Worm (Caenorhabditis elegans) whole organism, young adult: ENCODE data around the gene let-653.

Source experiments
- F55B11.4 ChIP-seq: sonication (generic microtip); optimal IDR thresholded peaks from 2 replicates; lab custom pipeline; 2016; ENCODE audit warnings: missing compliant biosample characterization, missing genetic modification characterization, borderline replicate concordance; ENCODE audit not compliant: insufficient read depth
- efl-1 ChIP-seq: fragments of 150-350 bp; optimal IDR thresholded peaks from 2 replicates; lab custom pipeline; 2014; ENCODE audit warnings: missing biosample characterization, missing genetic modification reagents, missing genetic modification characterization
- hmg-20 ChIP-seq: fragments of 200-800 bp; sonication (Bioruptor generic); IDR thresholded peaks from 2 replicates; pipeline ENCODE4 v1.3.6; 2022; ENCODE audit warnings: missing genetic modification reagents, missing genetic modification characterization, missing compliant biosample characterization
- pha-4 ChIP-seq: fragments of 150-350 bp; sonication (generic microtip); optimal IDR thresholded peaks from 2 replicates; lab custom pipeline; 2014; ENCODE audit warnings: missing biosample characterization, missing genetic modification reagents, missing genetic modification characterization

- no peak for TF ChIP-seq F55B11.4
- TF ChIP-seq hmg-20 (GFP tag; lab: Robert Waterston, UW): no peak
- no peak for TF ChIP-seq efl-1 (GFP tag; lab: Kevin White, UChicago)
- TF ChIP-seq pha-4 (tag; lab: Kevin White, UChicago): no peak
Observed at ce11 chrIV:11930572-11930971, 45.2 kb downstream of the let-653 start, which contains the start of gene nhx-9.
